Worm (Caenorhabditis elegans) whole organism, young adult: ENCODE results near the gene Y39G8B.5.

Experiments
- C06A6.2 ChIP-seq: fragments of 200-800 bp; sonication (Bioruptor generic); conservative IDR thresholded peaks from 2 replicates; pipeline ENCODE4 v1.3.6; 2022; ENCODE audit warnings: missing genetic modification characterization, missing compliant biosample characterization
- F33H1.4 ChIP-seq: fragments of 200-800 bp; sonication (Bioruptor generic); IDR thresholded peaks from 2 replicates; pipeline ENCODE4 v1.3.6; 2022; ENCODE audit warnings: missing genetic modification reagents, missing genetic modification characterization, missing compliant biosample characterization
- F39B2.1 ChIP-seq: fragments of 200-800 bp; sonication (Bioruptor generic); IDR thresholded peaks from 2 replicates; pipeline ENCODE4 v1.3.6; 2022; ENCODE audit warnings: missing genetic modification reagents, missing genetic modification characterization, missing compliant biosample characterization
- F52B5.7 ChIP-seq: sonication (generic microtip); optimal IDR thresholded peaks from 2 replicates; lab custom pipeline; 2016; ENCODE audit warnings: mild to moderate bottlenecking, missing genetic modification characterization, missing compliant biosample characterization
- F57C9.4 ChIP-seq: sonication (generic microtip); optimal IDR thresholded peaks from 2 replicates; lab custom pipeline; 2017; ENCODE audit warnings: mild to moderate bottlenecking, missing genetic modification characterization, missing compliant biosample characterization
- K11D2.4 ChIP-seq: fragments of 200-800 bp; sonication (Bioruptor generic); IDR thresholded peaks from 2 replicates; pipeline ENCODE4 v1.3.6; 2022; ENCODE audit warnings: missing genetic modification reagents, missing genetic modification characterization, missing compliant biosample characterization
- T07F8.4 ChIP-seq: sonication (generic microtip); optimal IDR thresholded peaks from 2 replicates; lab custom pipeline; 2016; ENCODE audit warnings: mild to moderate bottlenecking, missing genetic modification characterization, moderate library complexity, missing compliant biosample characterization
- T26A5.8 ChIP-seq: sonication (generic microtip); optimal IDR thresholded peaks from 2 replicates; lab custom pipeline; 2016; ENCODE audit warnings: missing genetic modification characterization, missing compliant biosample characterization
- Y53F4B.3 ChIP-seq: fragments of 200-800 bp; sonication (Bioruptor generic); IDR thresholded peaks from 2 replicates; pipeline ENCODE4 v1.3.6; 2022; ENCODE audit warnings: missing genetic modification reagents, missing genetic modification characterization, missing compliant biosample characterization
- Y53G8AR.9 ChIP-seq: fragments of 200-800 bp; sonication (Bioruptor generic); conservative IDR thresholded peaks from 2 replicates; pipeline ENCODE4 v1.3.6; 2022; ENCODE audit warnings: missing genetic modification reagents, missing genetic modification characterization, missing compliant biosample characterization
- Y67H2A.10 ChIP-seq: fragments of 200-800 bp; sonication (Bioruptor generic); conservative IDR thresholded peaks from 2 replicates; pipeline ENCODE4 v1.3.6; 2022; ENCODE audit warnings: missing genetic modification reagents, missing genetic modification characterization, missing compliant biosample characterization
- Y79H2A.3 ChIP-seq: fragments of 200-800 bp; sonication (Bioruptor generic); conservative IDR thresholded peaks from 2 replicates; pipeline ENCODE4 v1.3.6; 2022; ENCODE audit warnings: missing genetic modification reagents, missing genetic modification characterization, missing compliant biosample characterization
- ZK185.1 ChIP-seq: sonication (generic microtip); optimal IDR thresholded peaks from 2 replicates; lab custom pipeline; 2016; ENCODE audit warnings: mild to moderate bottlenecking, missing genetic modification characterization, missing compliant biosample characterization; ENCODE audit not compliant: poor library complexity, severe bottlenecking
- ama-1 ChIP-seq, 3 experiments: fragments of 150-350 bp in 1 of 3; sonication (generic microtip) in 2 of 3; optimal IDR thresholded peaks; 2 replicates each; lab custom pipeline; 2014 to 2018; ENCODE audit warnings: missing biosample characterization in 2 of 3, missing genetic modification characterization in 2 of 3, missing genetic modification reagents in 2 of 3
- atf-7 ChIP-seq: sonication (generic microtip); optimal IDR thresholded peaks from 2 replicates; lab custom pipeline; 2017; ENCODE audit warnings: mild to moderate bottlenecking, missing genetic modification characterization, missing compliant biosample characterization
- athp-1 ChIP-seq: sonication (generic microtip); optimal IDR thresholded peaks from 2 replicates; lab custom pipeline; 2017; ENCODE audit warnings: mild to moderate bottlenecking, missing genetic modification characterization, missing compliant biosample characterization
- attf-6 ChIP-seq: fragments of 200-800 bp; sonication (Bioruptor generic); IDR thresholded peaks from 2 replicates; pipeline ENCODE4 v1.3.6; 2022; ENCODE audit warnings: missing genetic modification reagents, missing genetic modification characterization, missing compliant biosample characterization
- ccch-3 ChIP-seq: fragments of 200-800 bp; sonication (Bioruptor generic); optimal IDR thresholded peaks from 2 replicates; lab custom pipeline; 2018; ENCODE audit warnings: mild to moderate bottlenecking, missing genetic modification characterization, missing compliant biosample characterization
- cebp-1 ChIP-seq, 2 experiments: fragments of 200-800 bp in 1 of 2; sonication (Bioruptor generic) in 1 of 2; sonication (generic microtip) in 1 of 2; IDR thresholded peaks in 1 of 2; optimal IDR thresholded peaks in 1 of 2; 2 replicates each; pipeline versions ENCODE4 v1.3.6 to Lab custom; 2017 to 2022; ENCODE audit warnings: missing compliant biosample characterization in 2 of 2, missing genetic modification characterization in 2 of 2, mild to moderate bottlenecking in 1 of 2, missing genetic modification reagents in 1 of 2, moderate library complexity in 1 of 2
- ceh-91 ChIP-seq: fragments of 200-800 bp; sonication (Bioruptor generic); IDR thresholded peaks from 2 replicates; pipeline ENCODE4 v1.3.6; 2022; ENCODE audit warnings: missing genetic modification reagents, missing genetic modification characterization, missing compliant biosample characterization
- die-1 ChIP-seq: sonication (generic microtip); optimal IDR thresholded peaks from 2 replicates; lab custom pipeline; 2016; ENCODE audit warnings: missing genotype, mild to moderate bottlenecking, missing genetic modification characterization, missing compliant biosample characterization
- dpff-1 ChIP-seq: sonication (generic microtip); optimal IDR thresholded peaks from 2 replicates; lab custom pipeline; 2017; ENCODE audit warnings: mild to moderate bottlenecking, missing genetic modification characterization, missing compliant biosample characterization
- efl-1 ChIP-seq: fragments of 150-350 bp; optimal IDR thresholded peaks from 2 replicates; lab custom pipeline; 2014; ENCODE audit warnings: missing biosample characterization, missing genetic modification reagents, missing genetic modification characterization
- egrh-3 ChIP-seq: fragments of 200-800 bp; sonication (Bioruptor generic); IDR thresholded peaks from 2 replicates; pipeline ENCODE4 v1.3.6; 2022; ENCODE audit warnings: missing genetic modification reagents, missing genetic modification characterization, missing compliant biosample characterization
- hlh-12 ChIP-seq: sonication (generic microtip); optimal IDR thresholded peaks from 2 replicates; lab custom pipeline; 2016; ENCODE audit warnings: missing genetic modification characterization, missing compliant biosample characterization
- hlh-26 ChIP-seq: fragments of 200-800 bp; sonication (Bioruptor generic); conservative IDR thresholded peaks from 2 replicates; pipeline ENCODE4 v1.3.6; 2022; ENCODE audit warnings: missing genetic modification reagents, missing genetic modification characterization, missing compliant biosample characterization
- lag-1 ChIP-seq: fragments of 200-800 bp; sonication (Bioruptor generic); IDR thresholded peaks from 2 replicates; pipeline ENCODE4 v1.3.6; 2022; ENCODE audit warnings: missing genetic modification reagents, missing genetic modification characterization, missing compliant biosample characterization
- lin-35 ChIP-seq, 3 experiments: fragments of 150-350 bp in 2 of 3; sonication (generic microtip) in 1 of 3; optimal IDR thresholded peaks; 2 replicates each; lab custom pipeline; 2014 to 2018; ENCODE audit warnings: missing biosample characterization in 3 of 3, missing genetic modification characterization in 3 of 3, missing genetic modification reagents in 3 of 3
- lin-54 ChIP-seq: fragments of 200-800 bp; sonication (Bioruptor generic); optimal IDR thresholded peaks from 2 replicates; lab custom pipeline; 2018; ENCODE audit warnings: mild to moderate bottlenecking, missing genetic modification characterization, missing compliant biosample characterization
- madf-6 ChIP-seq: fragments of 200-800 bp; sonication (Bioruptor generic); IDR thresholded peaks from 2 replicates; pipeline ENCODE4 v1.3.6; 2022; ENCODE audit warnings: missing genetic modification reagents, missing genetic modification characterization, missing compliant biosample characterization
- madf-8 ChIP-seq: fragments of 200-800 bp; sonication (Bioruptor generic); conservative IDR thresholded peaks from 2 replicates; pipeline ENCODE4 v1.3.6; 2022; ENCODE audit warnings: missing genetic modification reagents, missing genetic modification characterization, missing compliant biosample characterization
- nfya-2 ChIP-seq: fragments of 200-800 bp; sonication (Bioruptor generic); IDR thresholded peaks from 2 replicates; pipeline ENCODE4 v1.3.6; 2022; ENCODE audit warnings: missing genetic modification reagents, missing genetic modification characterization, missing compliant biosample characterization
- nfyb-1 ChIP-seq: fragments of 200-800 bp; sonication (Bioruptor generic); IDR thresholded peaks from 2 replicates; pipeline ENCODE4 v1.3.6; 2022; ENCODE audit warnings: missing genetic modification reagents, missing genetic modification characterization, missing compliant biosample characterization
- nhr-120 ChIP-seq: fragments of 200-800 bp; sonication (Bioruptor generic); IDR thresholded peaks from 2 replicates; pipeline ENCODE4 v1.3.6; 2022; ENCODE audit warnings: missing genetic modification characterization, missing compliant biosample characterization
- sptf-2 ChIP-seq: fragments of 200-800 bp; sonication (Bioruptor generic); optimal IDR thresholded peaks from 2 replicates; lab custom pipeline; 2018; ENCODE audit warnings: mild to moderate bottlenecking, missing genetic modification characterization, missing compliant biosample characterization
- xnd-1 ChIP-seq: sonication (generic microtip); optimal IDR thresholded peaks from 2 replicates; lab custom pipeline; 2016; ENCODE audit warnings: missing genotype, missing genetic modification reagents, missing genetic modification characterization, missing compliant biosample characterization
- zfh-2 ChIP-seq: fragments of 200-800 bp; sonication (Bioruptor generic); conservative IDR thresholded peaks from 2 replicates; pipeline ENCODE4 v1.3.6; 2022; ENCODE audit warnings: missing genetic modification reagents, missing genetic modification characterization, missing compliant biosample characterization
- zim-3 ChIP-seq: sonication (generic microtip); optimal IDR thresholded peaks from 2 replicates; lab custom pipeline; 2017; ENCODE audit warnings: mild to moderate bottlenecking, missing genetic modification characterization, moderate library complexity, missing compliant biosample characterization
- ztf-25 ChIP-seq: fragments of 200-800 bp; sonication (Bioruptor generic); IDR thresholded peaks from 2 replicates; pipeline ENCODE4 v1.3.6; 2022; ENCODE audit warnings: missing genetic modification reagents, missing genetic modification characterization, missing compliant biosample characterization
- ztf-6 ChIP-seq: fragments of 200-800 bp; sonication (Bioruptor generic); IDR thresholded peaks from 2 replicates; pipeline ENCODE4 v1.3.6; 2022; ENCODE audit warnings: missing genetic modification reagents, missing genetic modification characterization, missing compliant biosample characterization

The Y39G8B.5 gene

DNA sequence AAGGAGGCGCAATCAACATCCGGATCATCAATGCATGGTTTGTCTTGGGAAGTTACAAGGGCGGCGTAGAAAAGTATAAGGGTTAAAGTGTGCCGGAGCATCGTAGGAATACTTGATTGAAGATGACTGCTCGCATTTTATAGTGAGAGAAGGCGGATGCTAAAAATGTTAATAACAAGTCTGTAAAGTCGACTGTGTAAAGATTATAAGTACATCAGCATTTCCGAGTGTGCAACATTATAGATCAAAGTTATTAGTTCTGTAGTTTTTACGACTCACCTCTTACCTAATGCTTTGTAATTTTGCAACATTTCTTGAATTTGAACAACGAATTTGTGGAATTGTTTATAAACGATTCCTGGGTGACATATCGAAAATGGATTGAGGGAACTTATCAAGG is 3.3 kb upstream of the Y39G8B.5 start, which contains the start of gene Y39G8B.7:
TSS of gene Y39G8B.7 (minus strand) at position 101 of the 400 bp plus-strand sequence.
- TF ChIP-seq F52B5.7 (no peak), zfh-2 (GFP tag; lab: Robert Waterston, UW) (no peak), ceh-91 (GFP tag; lab: Robert Waterston, UW) (no peak), ccch-3 (GFP tag; lab: Kevin White, UChicago) (no peak), ama-1 (optimal IDR thresholded peaks at IDR 0.05; lab: Kevin White, UChicago) (no peak), ama-1 (GFP tag; optimal IDR thresholded peaks at IDR 0.05; lab: Kevin White, UChicago) (no peak), T07F8.4 (no peak), efl-1 (GFP tag; lab: Kevin White, UChicago) (no peak), lag-1 (GFP tag; lab: Robert Waterston, UW) (no peak), athp-1 (tag; lab: Kevin White, UChicago) (no peak), zim-3 (tag; lab: Kevin White, UChicago) (no peak), madf-8 (GFP tag; lab: Robert Waterston, UW) (no peak)

DNA sequence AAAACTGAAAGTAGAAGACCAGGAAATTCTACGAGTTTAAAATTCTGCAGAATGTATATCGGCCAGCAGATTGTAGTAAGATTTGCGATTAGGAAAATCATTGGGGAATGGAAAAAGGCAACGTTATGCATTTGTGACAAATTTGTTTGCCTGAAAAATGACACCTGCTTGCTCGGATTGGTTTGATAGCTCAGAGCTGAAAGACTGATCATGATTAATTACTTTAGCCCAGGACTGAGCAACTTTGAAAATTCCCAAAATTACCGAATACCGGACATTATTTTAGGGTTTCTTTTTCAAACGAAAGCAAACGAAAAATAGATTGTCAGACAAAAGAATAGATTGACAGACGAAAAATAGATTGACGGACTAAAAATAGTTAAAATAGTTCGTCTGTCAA is 7.1 kb downstream of the Y39G8B.5 start, which contains the start of gene sre-47:
TSS of gene sre-47 (minus strand) at position 101 of the 400 bp plus-strand sequence.
- TF ChIP-seq lin-54 = no peak
- TF ChIP-seq ZK185.1 = no peak
- no peak for TF ChIP-seq Y79H2A.3 (GFP tag; lab: Robert Waterston, UW)
- TF ChIP-seq sptf-2 (GFP tag; lab: Kevin White, UChicago) = no peak
- TF ChIP-seq ztf-6 (GFP tag; lab: Robert Waterston, UW) = no peak
- no peak for TF ChIP-seq cebp-1 (GFP tag; IDR thresholded peaks at IDR 0.05; lab: Robert Waterston, UW)
- no peak for TF ChIP-seq cebp-1 (tag; optimal IDR thresholded peaks at IDR 0.05; lab: Kevin White, UChicago)
- TF ChIP-seq attf-6 (GFP tag; lab: Robert Waterston, UW) = no peak
- TF ChIP-seq dpff-1 (tag; lab: Kevin White, UChicago) = no peak
- TF ChIP-seq F33H1.4 = no peak
- TF ChIP-seq Y53G8AR.9 (GFP tag; lab: Robert Waterston, UW) = no peak
- TF ChIP-seq xnd-1 (tag; lab: Kevin White, UChicago) = no peak
- TF ChIP-seq nhr-120 = no peak
- no peak for TF ChIP-seq lin-35 (GFP tag; optimal IDR thresholded peaks at IDR 0.05; lab: Kevin White, UChicago)
- TF ChIP-seq T07F8.4 = no peak
- no peak for TF ChIP-seq nfyb-1 (GFP tag; lab: Robert Waterston, UW)
- no peak for TF ChIP-seq F39B2.1 (GFP tag; lab: Robert Waterston, UW)
- TF ChIP-seq egrh-3 = no peak
- no peak for TF ChIP-seq ztf-25 (GFP tag; lab: Robert Waterston, UW)

DNA sequence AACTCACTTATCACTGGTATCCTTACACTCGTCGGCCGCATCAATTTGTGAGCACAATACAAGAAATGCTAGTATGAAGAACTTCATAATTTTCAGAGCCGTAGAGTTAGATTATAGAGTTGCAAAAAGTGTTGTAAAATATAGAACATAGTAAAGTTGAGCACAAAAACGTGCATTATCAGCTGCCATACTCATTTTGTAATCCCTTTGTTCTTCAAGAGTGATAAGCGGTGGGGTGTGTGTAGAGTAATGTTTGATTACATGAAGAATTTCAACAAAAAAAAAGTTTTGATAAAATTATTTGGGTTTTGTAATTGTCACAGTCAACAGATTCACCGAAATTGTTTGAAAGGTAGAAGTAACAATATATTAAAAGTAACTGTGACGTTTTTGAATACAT is 8.7 kb downstream of the Y39G8B.5 start, which contains the start of the genes Y39G8B.13 and Y39G8B.10:
TSS of gene Y39G8B.13 (minus strand) at position 125 of the 400 bp plus-strand sequence.
TSS of gene Y39G8B.10 (minus strand) at position 193 of the 400 bp plus-strand sequence.
- TF ChIP-seq hlh-12 (tag; lab: Kevin White, UChicago) (no peak), F57C9.4 (tag; lab: Kevin White, UChicago) (no peak), attf-6 (GFP tag; lab: Robert Waterston, UW) (no peak), Y67H2A.10 (no peak), hlh-26 (GFP tag; lab: Robert Waterston, UW) (no peak), Y53F4B.3 (no peak), die-1 (no peak), madf-6 (GFP tag; lab: Robert Waterston, UW) (no peak), C06A6.2 (no peak), T26A5.8 (tag; lab: Kevin White, UChicago) (no peak), atf-7 (no peak), K11D2.4 (GFP tag; lab: Robert Waterston, UW) (no peak), efl-1 (GFP tag; lab: Kevin White, UChicago) (no peak), nfya-2 (GFP tag; lab: Robert Waterston, UW) (no peak)
